Worm (Caenorhabditis elegans): ENCODE measurements around the gene moma-1.
A peak's percentile ranks its signal among the peaks of the same experiment; 100 is the strongest.

The moma-1 gene

DNA sequence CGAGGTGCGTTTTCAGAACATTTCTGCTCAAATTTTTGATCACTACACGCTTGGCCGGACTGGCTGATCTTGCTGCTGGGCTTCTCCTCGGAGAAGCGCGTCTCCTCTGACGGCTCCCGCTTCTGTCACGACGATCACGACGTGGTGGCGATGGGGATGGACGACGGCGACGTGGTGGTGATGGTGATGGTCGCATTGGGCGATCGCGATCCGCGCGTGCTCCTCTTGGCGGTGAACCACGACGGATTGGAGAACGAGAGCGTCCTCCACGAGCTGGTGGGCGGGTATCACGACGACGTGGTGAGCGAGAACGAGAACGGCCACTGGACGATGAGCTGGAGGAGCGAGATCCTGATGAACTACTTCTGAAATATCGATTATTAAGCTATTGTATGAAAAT, 1.2 kb upstream of the moma-1 start (continued):
- TF ChIP-seq ctbp-1 (GFP tag; IDR thresholded peaks at IDR 0.05), result no peak
- no peak for TF ChIP-seq nhr-28 (tag; optimal IDR thresholded peaks at IDR 0.05)
- TF ChIP-seq zag-1 (tag; optimal IDR thresholded peaks at IDR 0.05), result no peak
- TF ChIP-seq hmg-1.1 (GFP tag; IDR thresholded peaks at IDR 0.05), result no peak
- peak in 1 of 2 experiments; percentile 74 for TF ChIP-seq unc-62 (GFP tag; optimal IDR thresholded peaks at IDR 0.05 in 1 of 2)
- no peak for TF ChIP-seq unc-62 (tag; optimal IDR thresholded peaks at IDR 0.05)
- TF ChIP-seq ZK337.2 (GFP tag; IDR thresholded peaks at IDR 0.05), result 0 out of 2 replicates have a peak, but pooled peaks have one; percentile 20
- no peak for TF ChIP-seq madf-9 (GFP tag; conservative IDR thresholded peaks at IDR 0.05)
- TF ChIP-seq duxl-1 (tag; optimal IDR thresholded peaks at IDR 0.05; ENCODE audit: poor library complexity), result no peak
- TF ChIP-seq unc-130 (GFP tag; optimal IDR thresholded peaks at IDR 0.05), result no peak
- TF ChIP-seq lin-1 (GFP tag; IDR thresholded peaks at IDR 0.05), result no peak
- no peak for TF ChIP-seq php-3 (GFP tag; IDR thresholded peaks at IDR 0.05)
- no peak for TF ChIP-seq ztf-11 (tag; optimal IDR thresholded peaks at IDR 0.05)
- no peak for TF ChIP-seq nhr-10 (tag; optimal IDR thresholded peaks at IDR 0.05)
- TF ChIP-seq lim-7 (GFP tag; IDR thresholded peaks at IDR 0.05), result peak; percentile 18; the same call in 1 of the 2 replicates
- TF ChIP-seq set-16 (GFP tag; IDR thresholded peaks at IDR 0.05), result peak; percentile 94
- TF ChIP-seq nhr-48 (tag; optimal IDR thresholded peaks at IDR 0.05), result no peak
- no peak for TF ChIP-seq mxl-3 (GFP tag; optimal IDR thresholded peaks at IDR 0.05)
- no peak for TF ChIP-seq nhr-25 (tag; optimal IDR thresholded peaks at IDR 0.05; ENCODE audit: borderline replicate concordance, insufficient read depth)
- TF ChIP-seq lin-38 (GFP tag; IDR thresholded peaks at IDR 0.05), result no peak
- TF ChIP-seq nhr-77 (tag; optimal IDR thresholded peaks at IDR 0.05), result no peak
- TF ChIP-seq Y48G9A.11 (GFP tag; IDR thresholded peaks at IDR 0.05), result no peak
- TF ChIP-seq daf-19 (GFP tag; conservative IDR thresholded peaks at IDR 0.05), result no peak

- TF ChIP-seq snpc-4 (tag; optimal IDR thresholded peaks at IDR 0.05), result no peak
- no peak for TF ChIP-seq lin-29 (GFP tag; IDR thresholded peaks at IDR 0.05)
- no peak for TF ChIP-seq F49E8.2 (tag; optimal IDR thresholded peaks at IDR 0.05; ENCODE audit: borderline replicate concordance)
- TF ChIP-seq nhr-48 (tag; optimal IDR thresholded peaks at IDR 0.05), result peak; percentile 53
- TF ChIP-seq spr-1 (tag; optimal IDR thresholded peaks at IDR 0.05), result no peak
- no peak for TF ChIP-seq aly-2 (tag; optimal IDR thresholded peaks at IDR 0.05)
- TF ChIP-seq zfp-2 (tag; optimal IDR thresholded peaks at IDR 0.05), result no peak
- no peak for TF ChIP-seq nhr-10 (tag; optimal IDR thresholded peaks at IDR 0.05)
- no peak for TF ChIP-seq F26F4.8 (GFP tag; conservative IDR thresholded peaks at IDR 0.05)
- peak; percentile 72 for TF ChIP-seq dmd-6 (GFP tag; IDR thresholded peaks at IDR 0.05)
- no peak for TF ChIP-seq Y5F2A.4 (GFP tag; optimal IDR thresholded peaks at IDR 0.05)
- TF ChIP-seq arid-1 (GFP tag; conservative IDR thresholded peaks at IDR 0.05), result no peak
- TF ChIP-seq F10B5.3 (tag; optimal IDR thresholded peaks at IDR 0.05), result no peak
- no peak for TF ChIP-seq lin-1 (GFP tag; IDR thresholded peaks at IDR 0.05)
- TF ChIP-seq daf-19 (GFP tag; conservative IDR thresholded peaks at IDR 0.05), result no peak
- TF ChIP-seq ceh-62 (tag; optimal IDR thresholded peaks at IDR 0.05), result no peak
- no peak for TF ChIP-seq fos-1 (tag; optimal IDR thresholded peaks at IDR 0.05)
- TF ChIP-seq duxl-1 (tag; optimal IDR thresholded peaks at IDR 0.05; ENCODE audit: poor library complexity), result peak; percentile 17
- TF ChIP-seq T26A8.4 (GFP tag; IDR thresholded peaks at IDR 0.05), result no peak
- peak; percentile 86 for TF ChIP-seq dpl-1 (GFP tag; optimal IDR thresholded peaks at IDR 0.05)
- no peak for TF ChIP-seq lir-3 (tag; optimal IDR thresholded peaks at IDR 0.05)
- TF ChIP-seq ceh-82 (tag; optimal IDR thresholded peaks at IDR 0.05), result no peak
- TF ChIP-seq T20F7.1 (GFP tag; optimal IDR thresholded peaks at IDR 0.05), result peak; percentile 58
- no peak for TF ChIP-seq daf-8 (GFP tag; IDR thresholded peaks at IDR 0.05)
- TF ChIP-seq snpc-1.2 (GFP tag; IDR thresholded peaks at IDR 0.05), result no peak
- TF ChIP-seq mdl-1 (tag; optimal IDR thresholded peaks at IDR 0.05), result peak in 1 of 2 experiments; percentile 89
- no peak for TF ChIP-seq mdt-29 (GFP tag; IDR thresholded peaks at IDR 0.05)
- no peak for TF ChIP-seq php-3 (GFP tag; IDR thresholded peaks at IDR 0.05)
- no peak for TF ChIP-seq nhr-76 (tag; optimal IDR thresholded peaks at IDR 0.05)
- no peak for TF ChIP-seq dmd-9 (GFP tag; IDR thresholded peaks at IDR 0.05)
- peak; percentile 56 for TF ChIP-seq mep-1 (tag; optimal IDR thresholded peaks at IDR 0.05)
- TF ChIP-seq aha-1 (tag), result peak; percentile 84
- no peak for TF ChIP-seq zip-11 (GFP tag; IDR thresholded peaks at IDR 0.05)
- peak; percentile 25 for TF ChIP-seq rbr-2 (tag; optimal IDR thresholded peaks at IDR 0.05)
- TF ChIP-seq ZK546.5 (tag; optimal IDR thresholded peaks at IDR 0.05), result no peak
- peak; percentile 95 for TF ChIP-seq lin-38 (GFP tag; IDR thresholded peaks at IDR 0.05)
These were observed 6.7 kb downstream of the moma-1 start, which contains the start of gene K02F3.2 for ce11 chrIII:845485-845884. Gene K02F3.2 (plus strand): TSS chrIII:845841.

Data from whole organism, L4 larva.